Worm (Caenorhabditis elegans) whole organism, mixed stage, embryonic: ENCODE measurements around the gene chil-17.

Experiments used
- blmp-1 ChIP-seq: fragments of 150-350 bp; optimal IDR thresholded peaks from 2 replicates; lab custom pipeline; 2014; ENCODE audit warnings: missing biosample characterization, missing genetic modification characterization
- ceh-83 ChIP-seq: fragments of 200-800 bp; sonication (Bioruptor generic); optimal IDR thresholded peaks from 2 replicates; lab custom pipeline; 2018; ENCODE audit warnings: mild to moderate bottlenecking, missing genetic modification characterization, missing compliant biosample characterization
- ces-1 ChIP-seq: fragments of 150-350 bp; optimal IDR thresholded peaks from 2 replicates; lab custom pipeline; 2014; ENCODE audit warnings: missing biosample characterization, missing genetic modification reagents, missing genetic modification characterization
- cnd-1 ChIP-seq: fragments of 200-800 bp; sonication (Bioruptor generic); optimal IDR thresholded peaks from 2 replicates; lab custom pipeline; 2018; ENCODE audit warnings: mild to moderate bottlenecking, missing genetic modification characterization, missing compliant biosample characterization
- lsy-2 ChIP-seq: fragments of 150-350 bp; optimal IDR thresholded peaks from 2 replicates; lab custom pipeline; 2014; ENCODE audit warnings: missing biosample characterization, missing genetic modification characterization
- mab-5 ChIP-seq: fragments of 150-350 bp; optimal IDR thresholded peaks from 2 replicates; lab custom pipeline; 2014; ENCODE audit warnings: missing biosample characterization, missing genetic modification characterization
- mep-1 ChIP-seq: fragments of 150-350 bp; optimal IDR thresholded peaks from 2 replicates; lab custom pipeline; 2017; ENCODE audit warnings: missing biosample characterization, missing genetic modification reagents, missing genetic modification characterization, inconsistent platforms
- nhr-12 ChIP-seq: fragments of 150-350 bp; optimal IDR thresholded peaks from 2 replicates; lab custom pipeline; 2014; ENCODE audit warnings: missing biosample characterization, missing genetic modification characterization
- nhr-237 ChIP-seq: fragments of 150-350 bp; optimal IDR thresholded peaks from 2 replicates; lab custom pipeline; 2014; ENCODE audit warnings: missing biosample characterization, missing genetic modification characterization
- nhr-76 ChIP-seq: sonication (generic microtip); optimal IDR thresholded peaks from 2 replicates; lab custom pipeline; 2017; ENCODE audit warnings: missing biosample characterization, missing genetic modification characterization
- pha-4 ChIP-seq: fragments of 150-350 bp; optimal IDR thresholded peaks from 2 replicates; lab custom pipeline; 2018; ENCODE audit warnings: missing biosample characterization, missing genetic modification reagents, missing genetic modification characterization
- snpc-4 ChIP-seq: fragments of 150-350 bp; optimal IDR thresholded peaks from 2 replicates; lab custom pipeline; 2014; ENCODE audit warnings: missing biosample characterization, missing genetic modification characterization
- unc-62 ChIP-seq: fragments of 150-350 bp; optimal IDR thresholded peaks from 2 replicates; lab custom pipeline; 2014; ENCODE audit warnings: missing biosample characterization, missing genetic modification reagents, missing genetic modification characterization
- zip-8 ChIP-seq: fragments of 150-350 bp; optimal IDR thresholded peaks from 2 replicates; lab custom pipeline; 2014; ENCODE audit warnings: missing biosample characterization, missing genetic modification characterization

DNA sequence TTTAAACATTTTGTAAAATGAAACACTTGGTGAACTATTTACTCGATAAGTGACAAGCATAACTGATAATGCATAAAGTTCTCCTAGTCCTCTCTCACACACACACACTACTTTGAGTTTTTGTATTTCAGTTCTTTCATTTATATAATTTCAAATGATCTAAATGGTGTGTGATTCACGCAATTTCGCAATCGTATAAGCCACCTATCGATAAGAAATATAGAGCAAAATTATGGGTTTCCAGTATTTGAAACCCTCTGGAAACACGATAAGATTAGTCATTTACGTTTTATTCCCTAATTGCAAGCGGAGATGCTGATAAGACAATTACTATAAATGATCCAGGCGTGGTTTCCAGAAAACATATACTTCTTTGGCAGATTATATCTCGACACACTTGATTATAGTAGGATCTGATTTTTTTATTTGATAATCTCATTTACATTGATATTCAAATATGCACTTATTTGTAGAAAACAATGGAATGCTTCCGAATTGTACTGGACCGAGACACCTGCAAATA, 27.8 kb downstream of the chil-17 start, which contains the start of gene arrd-3:
- TF ChIP-seq mab-5 (tag; lab: Kevin White, UChicago): no peak
- no peak for TF ChIP-seq snpc-4 (tag; lab: Kevin White, UChicago)
- no peak for TF ChIP-seq lsy-2
- no peak for TF ChIP-seq nhr-237 (tag; lab: Kevin White, UChicago)
- TF ChIP-seq blmp-1 (tag; lab: Kevin White, UChicago): no peak
- no peak for TF ChIP-seq ceh-83 (GFP tag; lab: Kevin White, UChicago)
- TF ChIP-seq ces-1 (GFP tag; lab: Kevin White, UChicago): no peak
- no peak for TF ChIP-seq unc-62
- no peak for TF ChIP-seq nhr-76 (tag; lab: Kevin White, UChicago)
- no peak for TF ChIP-seq nhr-12 (tag; lab: Kevin White, UChicago)
- TF ChIP-seq mep-1: no peak
- TF ChIP-seq cnd-1 (tag; lab: Kevin White, UChicago): no peak
- TF ChIP-seq pha-4 (tag; lab: Kevin White, UChicago): no peak
- TF ChIP-seq zip-8 (tag; lab: Kevin White, UChicago): no peak
